Fruit fly (Drosophila melanogaster) whole organism, embryonic: ENCODE results near the gene CG46314.

Experiments
- Atf6 ChIP-seq: fragments of 200-800 bp; sonication (Bioruptor generic); IDR thresholded peaks from 2 replicates; pipeline ENCODE4 v1.3.6; 2022; ENCODE audit warnings: missing biosample characterization, missing genetic modification characterization
- Blimp-1 ChIP-seq: fragments of 200-800 bp; sonication (Bioruptor generic); optimal IDR thresholded peaks from 3 replicates; lab custom pipeline; 2018; ENCODE audit warnings: missing biosample characterization, missing genetic modification characterization, mild to moderate bottlenecking, moderate library complexity, missing genetic modification reagents
- BtbVII ChIP-seq: fragments of 200-800 bp; sonication (Bioruptor generic); optimal IDR thresholded peaks from 3 replicates; lab custom pipeline; 2017; ENCODE audit warnings: missing biosample characterization, mild to moderate bottlenecking, missing genetic modification characterization
- CG10431 ChIP-seq: fragments of 200-800 bp; sonication (Bioruptor generic); optimal IDR thresholded peaks from 3 replicates; lab custom pipeline; 2018; ENCODE audit warnings: missing biosample characterization, mild to moderate bottlenecking, missing genetic modification characterization
- CG10462 ChIP-seq: fragments of 200-800 bp; sonication (Bioruptor generic); optimal IDR thresholded peaks from 2 replicates; lab custom pipeline; 2016; ENCODE audit warnings: missing biosample characterization, missing genetic modification characterization
- CG10654 ChIP-seq: fragments of 200-800 bp; sonication (Bioruptor generic); optimal IDR thresholded peaks from 2 replicates; lab custom pipeline; 2016; ENCODE audit warnings: missing biosample characterization, missing genetic modification characterization
- CG13287 ChIP-seq: fragments of 200-800 bp; sonication (Bioruptor generic); IDR thresholded peaks from 2 replicates; pipeline ENCODE4 v1.3.6; 2022; ENCODE audit warnings: missing biosample characterization, missing genetic modification characterization; ENCODE audit not compliant: partially characterized antibody
- CG13894 ChIP-seq: fragments of 200-800 bp; sonication (Bioruptor generic); optimal IDR thresholded peaks from 3 replicates; lab custom pipeline; 2018; ENCODE audit warnings: missing biosample characterization, mild to moderate bottlenecking, missing genetic modification characterization, moderate library complexity
- CG15269 ChIP-seq: fragments of 200-800 bp; sonication (Bioruptor generic); optimal IDR thresholded peaks from 2 replicates; lab custom pipeline; 2018; ENCODE audit warnings: missing biosample characterization, mild to moderate bottlenecking, missing genetic modification characterization, moderate library complexity
- CG2199 ChIP-seq: fragments of 200-800 bp; sonication (Bioruptor generic); IDR thresholded peaks from 3 replicates; pipeline ENCODE4 v1.3.6; 2022; ENCODE audit warnings: missing biosample characterization, missing genetic modification characterization
- CG3995 ChIP-seq: fragments of 200-800 bp; sonication (Bioruptor generic); optimal IDR thresholded peaks from 3 replicates; lab custom pipeline; 2016; ENCODE audit warnings: missing biosample characterization, missing genetic modification characterization
- CG5953 ChIP-seq: fragments of 200-800 bp; sonication (Bioruptor generic); IDR thresholded peaks from 2 replicates; pipeline ENCODE4 v1.3.6; 2022; ENCODE audit warnings: missing biosample characterization, missing genetic modification characterization
- CG6254 ChIP-seq: fragments of 200-800 bp; sonication (Bioruptor generic); optimal IDR thresholded peaks from 3 replicates; lab custom pipeline; 2017; ENCODE audit warnings: mild to moderate bottlenecking, missing biosample characterization, missing genetic modification reagents, missing genetic modification characterization
- CG8924 ChIP-seq: fragments of 200-800 bp; optimal IDR thresholded peaks from 3 replicates; lab custom pipeline; 2019; ENCODE audit warnings: missing biosample characterization, mild to moderate bottlenecking, missing genetic modification characterization, moderate library complexity
- CG9437 ChIP-seq: fragments of 200-800 bp; sonication (Bioruptor generic); optimal IDR thresholded peaks from 2 replicates; lab custom pipeline; 2018; ENCODE audit warnings: missing biosample characterization, mild to moderate bottlenecking, missing genetic modification characterization
- CG9727 ChIP-seq: fragments of 200-800 bp; sonication (Bioruptor generic); optimal IDR thresholded peaks from 3 replicates; lab custom pipeline; 2017; ENCODE audit warnings: missing biosample characterization, mild to moderate bottlenecking, missing genetic modification characterization
- Chrac-16 ChIP-seq: fragments of 200-800 bp; sonication (Bioruptor generic); optimal IDR thresholded peaks from 3 replicates; lab custom pipeline; 2016; ENCODE audit warnings: missing biosample characterization, missing genetic modification characterization
- ERR ChIP-seq: fragments of 200-800 bp; sonication (Bioruptor generic); optimal IDR thresholded peaks from 2 replicates; lab custom pipeline; 2016; ENCODE audit warnings: missing biosample characterization, missing genetic modification characterization
- Ets65A ChIP-seq: fragments of 200-800 bp; sonication (Bioruptor generic); peaks from one replicate; lab custom pipeline; 2016; ENCODE audit warnings: missing biosample characterization, missing genetic modification characterization
- HHEX ChIP-seq: fragments of 200-800 bp; sonication (Bioruptor generic); optimal IDR thresholded peaks from 3 replicates; lab custom pipeline; 2017; ENCODE audit warnings: missing biosample characterization, mild to moderate bottlenecking, missing genetic modification characterization, missing genetic modification reagents
- HLH3B ChIP-seq: fragments of 200-800 bp; sonication (Bioruptor generic); IDR thresholded peaks from 2 replicates; pipeline ENCODE4 v1.3.6; 2022; ENCODE audit warnings: missing biosample characterization, missing genetic modification characterization
- Hey ChIP-seq: fragments of 200-800 bp; sonication (Bioruptor generic); optimal IDR thresholded peaks from 3 replicates; lab custom pipeline; 2018; ENCODE audit warnings: missing biosample characterization, mild to moderate bottlenecking, missing genetic modification characterization
- HmgZ ChIP-seq: fragments of 200-800 bp; sonication (Bioruptor generic); optimal IDR thresholded peaks from 2 replicates; lab custom pipeline; 2018; ENCODE audit warnings: missing biosample characterization, mild to moderate bottlenecking, missing genetic modification characterization
- Jarid2 ChIP-seq: fragments of 200-800 bp; sonication (Bioruptor generic); optimal IDR thresholded peaks from 3 replicates; lab custom pipeline; 2017; ENCODE audit warnings: mild to moderate bottlenecking, missing biosample characterization, missing genetic modification reagents, missing genetic modification characterization
- Med ChIP-seq: fragments of 200-800 bp; sonication (Bioruptor generic); peaks from one replicate; lab custom pipeline; 2016; ENCODE audit warnings: missing biosample characterization, missing genetic modification characterization, mild to moderate bottlenecking, inconsistent platforms, moderate library complexity
- Meics ChIP-seq: fragments of 200-800 bp; sonication (Bioruptor generic); optimal IDR thresholded peaks from 2 replicates; lab custom pipeline; 2017; ENCODE audit warnings: missing biosample characterization, mild to moderate bottlenecking, missing genetic modification characterization
- Pdp1 ChIP-seq, 2 experiments: fragments of 200-800 bp; sonication (Bioruptor generic); optimal IDR thresholded peaks; 3 replicates each; lab custom pipeline; 2016; ENCODE audit warnings: missing biosample characterization in 2 of 2, missing genetic modification characterization in 2 of 2, mild to moderate bottlenecking in 1 of 2, moderate library complexity in 1 of 2
- Rfx ChIP-seq: fragments of 200-800 bp; sonication (Bioruptor generic); IDR thresholded peaks from 2 replicates; pipeline ENCODE4 v1.3.6; 2022; ENCODE audit warnings: missing biosample characterization, missing genetic modification characterization
- ash1 ChIP-seq: fragments of 200-800 bp; sonication (Bioruptor generic); optimal IDR thresholded peaks from 2 replicates; lab custom pipeline; 2018; ENCODE audit warnings: missing biosample characterization, mild to moderate bottlenecking, missing genetic modification characterization
- bsh ChIP-seq, 2 experiments: fragments of 200-800 bp; sonication (Bioruptor generic); optimal IDR thresholded peaks; 2 replicates each; lab custom pipeline; 2017 to 2018; ENCODE audit warnings: mild to moderate bottlenecking in 2 of 2, missing biosample characterization in 2 of 2, missing genetic modification characterization in 2 of 2, moderate library complexity in 1 of 2
- chinmo ChIP-seq: fragments of 200-800 bp; sonication (Bioruptor generic); IDR thresholded peaks from 4 replicates; pipeline ENCODE4 v1.3.6; 2022; ENCODE audit warnings: missing biosample characterization, missing genetic modification characterization; ENCODE audit not compliant: partially characterized antibody
- ci ChIP-seq: fragments of 200-800 bp; sonication (Bioruptor generic); IDR thresholded peaks from 3 replicates; pipeline ENCODE4 v1.3.6; 2022; ENCODE audit warnings: missing biosample characterization, missing genetic modification characterization
- dm ChIP-seq: fragments of 200-800 bp; sonication (Bioruptor generic); optimal IDR thresholded peaks from 3 replicates; lab custom pipeline; 2016; ENCODE audit warnings: missing biosample characterization, missing genetic modification characterization
- fd3F ChIP-seq: fragments of 200-800 bp; sonication (Bioruptor generic); optimal IDR thresholded peaks from 2 replicates; lab custom pipeline; 2018; ENCODE audit warnings: missing biosample characterization, mild to moderate bottlenecking, missing genetic modification characterization, moderate library complexity
- grau ChIP-seq: fragments of 200-800 bp; optimal IDR thresholded peaks from 3 replicates; lab custom pipeline; 2019; ENCODE audit warnings: missing biosample characterization, mild to moderate bottlenecking, missing genetic modification characterization, moderate library complexity
- gro ChIP-seq: fragments of 200-800 bp; sonication (Bioruptor generic); optimal IDR thresholded peaks from 2 replicates; lab custom pipeline; 2016; ENCODE audit warnings: missing biosample characterization, missing genetic modification characterization
- h ChIP-seq: fragments of >200 bp; optimal IDR thresholded peaks from 2 replicates; lab custom pipeline; 2017
- jumu ChIP-seq: fragments of 200-800 bp; sonication (Bioruptor generic); optimal IDR thresholded peaks from 3 replicates; lab custom pipeline; 2016; ENCODE audit warnings: missing biosample characterization, missing genetic modification characterization
- kah ChIP-seq: fragments of 200-800 bp; sonication (Bioruptor generic); optimal IDR thresholded peaks from 2 replicates; lab custom pipeline; 2018; ENCODE audit warnings: missing biosample characterization, mild to moderate bottlenecking, missing genetic modification characterization
- lilli ChIP-seq: fragments of 200-800 bp; sonication (Bioruptor generic); optimal IDR thresholded peaks from 3 replicates; lab custom pipeline; 2016; ENCODE audit warnings: missing biosample characterization, missing genetic modification characterization
- luna ChIP-seq: fragments of 200-800 bp; sonication (Bioruptor generic); optimal IDR thresholded peaks from 2 replicates; lab custom pipeline; 2016; ENCODE audit warnings: missing biosample characterization, missing genetic modification characterization
- mirr ChIP-seq: fragments of 200-800 bp; sonication (Bioruptor generic); optimal IDR thresholded peaks from 3 replicates; lab custom pipeline; 2018; ENCODE audit warnings: missing biosample characterization, mild to moderate bottlenecking, missing genetic modification characterization
- onecut ChIP-seq: fragments of 200-800 bp; sonication (Bioruptor generic); IDR thresholded peaks from 2 replicates; pipeline ENCODE4 v1.3.6; 2022; ENCODE audit warnings: missing biosample characterization, missing genetic modification characterization
- pfk ChIP-seq: fragments of 200-800 bp; sonication (Bioruptor generic); optimal IDR thresholded peaks from 2 replicates; lab custom pipeline; 2018; ENCODE audit warnings: missing biosample characterization, mild to moderate bottlenecking, missing genetic modification characterization, moderate library complexity
- sens ChIP-seq: fragments of 200-800 bp; sonication (Bioruptor generic); peaks from one replicate; lab custom pipeline; 2016; ENCODE audit warnings: missing biosample characterization, missing genetic modification characterization
- sim ChIP-seq: fragments of 200-800 bp; sonication (Bioruptor generic); IDR thresholded peaks from 2 replicates; pipeline ENCODE4 v1.3.6; 2022; ENCODE audit warnings: missing biosample characterization, missing genetic modification characterization
- toy ChIP-seq: fragments of 200-800 bp; sonication (Bioruptor generic); IDR thresholded peaks from 2 replicates; pipeline ENCODE4 v1.3.6; 2022; ENCODE audit warnings: missing biosample characterization, missing genetic modification characterization
- trem ChIP-seq: fragments of 200-800 bp; optimal IDR thresholded peaks from 3 replicates; lab custom pipeline; 2019; ENCODE audit warnings: missing biosample characterization, mild to moderate bottlenecking, missing genetic modification characterization, moderate library complexity
- vvl ChIP-seq: fragments of 200-800 bp; sonication (Bioruptor generic); IDR thresholded peaks from 2 replicates; pipeline ENCODE4 v1.3.6; 2022; ENCODE audit warnings: missing biosample characterization, missing genetic modification characterization

CG46314 gene

DNA sequence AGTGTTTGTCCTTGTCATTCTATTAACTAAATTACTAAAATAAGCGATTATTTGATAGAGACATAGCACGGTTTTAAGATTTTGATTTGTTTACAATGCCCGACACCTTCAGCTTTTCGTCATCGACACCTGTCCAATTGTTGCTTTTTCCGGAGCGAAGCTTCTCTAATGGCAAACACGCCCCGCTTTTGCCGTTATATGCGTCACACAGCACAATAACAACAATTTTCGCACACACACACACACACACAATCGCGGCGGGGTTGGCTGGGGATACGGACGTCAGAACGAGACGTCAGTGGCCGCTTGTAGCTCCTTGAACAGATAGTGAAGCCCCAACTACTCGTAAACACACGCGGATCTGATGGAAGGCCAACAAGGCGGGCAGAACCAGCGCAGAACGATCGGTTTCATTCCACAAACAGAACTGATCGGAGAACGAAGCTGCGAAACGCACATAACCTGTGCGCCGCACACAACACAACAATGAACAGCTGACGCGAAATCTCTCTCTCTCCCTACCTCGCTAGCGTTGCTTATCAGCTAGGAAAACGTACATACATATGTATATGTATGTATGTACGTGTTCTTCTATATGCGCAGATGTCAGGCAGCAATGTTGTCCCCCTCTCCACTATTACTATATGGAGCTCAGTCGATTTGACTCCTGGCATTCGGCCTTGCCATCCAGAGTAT lies 5.0 kb upstream of the CG46314 start (continued):
- TF ChIP-seq grau (tag; lab: Kevin White, UChicago) (peak; percentile 25), trem (tag; lab: Kevin White, UChicago) (no peak), Meics (peak; percentile 30), CG10462 (no peak), toy (no peak), Hey (peak; percentile 28), CG13894 (tag; lab: Kevin White, UChicago) (peak; percentile 60), Ets65A (GFP tag; lab: Kevin White, UChicago) (peak; percentile 16), ci (GFP tag; lab: Robert Waterston, UW) (peak; percentile 39; the same call in 1 of the 3 replicates), Blimp-1 (GFP tag; lab: Kevin White, UChicago) (no peak), lilli (GFP tag; lab: Kevin White, UChicago) (peak; percentile 7), CG2199 (GFP tag; lab: Robert Waterston, UW) (peak; percentile 85), CG8924 (tag; lab: Kevin White, UChicago) (peak; percentile 3), kah (peak; percentile 40), HmgZ (tag; lab: Kevin White, UChicago) (peak; percentile 81), luna (GFP tag; lab: Kevin White, UChicago) (no peak), CG5953 (GFP tag; lab: Robert Waterston, UW) (0 out of 2 replicates have a peak, but pooled peaks have one; percentile 32), BtbVII (GFP tag; lab: Kevin White, UChicago) (peak; percentile 19), sim (GFP tag; lab: Robert Waterston, UW) (0 out of 2 replicates have a peak, but pooled peaks have one; percentile 46), pfk (GFP tag; lab: Kevin White, UChicago) (no peak), mirr (peak; percentile 74), chinmo (peak; percentile 84; the same call in 2 of the 4 replicates), gro (GFP tag; lab: Kevin White, UChicago) (peak; percentile 58), fd3F (no peak), Pdp1 (GFP tag; optimal IDR thresholded peaks at IDR 0.05; lab: Kevin White, UChicago) (peak in 1 of 2 experiments; percentile 83), HHEX (GFP tag; lab: Kevin White, UChicago) (peak; percentile 38), CG10654 (GFP tag; lab: Kevin White, UChicago) (no peak), HLH3B (GFP tag; lab: Robert Waterston, UW) (0 out of 2 replicates have a peak, but pooled peaks have one; percentile 20), CG10431 (no peak), onecut (GFP tag; lab: Robert Waterston, UW) (0 out of 2 replicates have a peak, but pooled peaks have one; percentile 21), CG15269 (tag; lab: Kevin White, UChicago) (peak; percentile 16), Rfx (GFP tag; lab: Robert Waterston, UW) (peak; percentile 48; the same call in 1 of the 2 replicates), CG9437 (GFP tag; lab: Kevin White, UChicago) (no peak), CG3995 (GFP tag; lab: Kevin White, UChicago) (no peak), ERR (peak; percentile 8), sens (GFP tag; lab: Kevin White, UChicago) (peak; percentile 68), Atf6 (GFP tag; lab: Robert Waterston, UW) (peak; percentile 69), CG6254 (no peak), dm (GFP tag; lab: Kevin White, UChicago) (no peak), ash1 (GFP tag; lab: Kevin White, UChicago) (peak; percentile 69), CG9727 (GFP tag; lab: Kevin White, UChicago) (peak; percentile 12), CG13287 (GFP tag; lab: Robert Waterston, UW) (peak; percentile 57; the same call in 1 of the 2 replicates), h (no peak), Jarid2 (GFP tag; lab: Kevin White, UChicago) (peak; percentile 81), Chrac-16 (GFP tag; lab: Kevin White, UChicago) (no peak), Med (GFP tag; lab: Kevin White, UChicago) (peak; percentile 89), vvl (GFP tag; lab: Robert Waterston, UW) (peak; percentile 32; the same call in 1 of the 2 replicates), jumu (GFP tag; lab: Kevin White, UChicago) (no peak), bsh (GFP tag; optimal IDR thresholded peaks at IDR 0.05; lab: Kevin White, UChicago) (peak in 1 of 2 experiments; percentile 11)
